Worm (Caenorhabditis elegans) whole organism, late embryonic: ENCODE measurements around the gene C50F7.3.

Experiments used
- C08G9.2 ChIP-seq: sonication (generic microtip); optimal IDR thresholded peaks from 2 replicates; lab custom pipeline; 2016; ENCODE audit warnings: mild to moderate bottlenecking, missing genetic modification characterization, moderate library complexity, missing compliant biosample characterization
- C38D4.7 ChIP-seq: fragments of 200-800 bp; sonication (Bioruptor generic); optimal IDR thresholded peaks from 2 replicates; lab custom pipeline; 2018; ENCODE audit warnings: mild to moderate bottlenecking, missing genetic modification characterization, moderate library complexity, missing compliant biosample characterization
- K09A11.1 ChIP-seq: sonication (generic microtip); optimal IDR thresholded peaks from 2 replicates; lab custom pipeline; 2017; ENCODE audit warnings: antibody characterized with exemption, mild to moderate bottlenecking, missing genetic modification characterization, missing compliant biosample characterization; ENCODE audit not compliant: insufficient read depth
- T23F11.4 ChIP-seq: fragments of 200-800 bp; sonication (Bioruptor generic); optimal IDR thresholded peaks from 2 replicates; lab custom pipeline; 2018; ENCODE audit warnings: mild to moderate bottlenecking, missing genetic modification characterization, missing compliant biosample characterization
- Y22D7AL.16 ChIP-seq: sonication (generic microtip); optimal IDR thresholded peaks from 2 replicates; lab custom pipeline; 2016; ENCODE audit warnings: missing genetic modification characterization, missing compliant biosample characterization
- ama-1 ChIP-seq: fragments of 150-350 bp; optimal IDR thresholded peaks from 2 replicates; lab custom pipeline; 2014
- ceh-14 ChIP-seq: sonication (generic microtip); optimal IDR thresholded peaks from 2 replicates; lab custom pipeline; 2016; ENCODE audit warnings: missing genotype, missing genetic modification characterization, missing compliant biosample characterization
- ceh-24 ChIP-seq: sonication (generic microtip); optimal IDR thresholded peaks from 2 replicates; lab custom pipeline; 2016; ENCODE audit warnings: mild to moderate bottlenecking, missing genetic modification characterization, missing compliant biosample characterization
- ceh-30 ChIP-seq: fragments of 150-350 bp; optimal IDR thresholded peaks from 2 replicates; lab custom pipeline; 2014; ENCODE audit warnings: missing biosample characterization, missing genetic modification characterization
- ceh-45 ChIP-seq: fragments of 200-800 bp; sonication (Bioruptor generic); IDR thresholded peaks from 2 replicates; pipeline ENCODE4 v1.3.6; 2022; ENCODE audit warnings: missing genetic modification reagents, missing genetic modification characterization, missing compliant biosample characterization
- ceh-48 ChIP-seq: sonication (generic microtip); optimal IDR thresholded peaks from 2 replicates; lab custom pipeline; 2016; ENCODE audit warnings: missing genetic modification characterization, inconsistent platforms, missing compliant biosample characterization
- che-1 ChIP-seq: sonication (generic microtip); optimal IDR thresholded peaks from 2 replicates; lab custom pipeline; 2016; ENCODE audit warnings: mild to moderate bottlenecking, missing genetic modification characterization, missing compliant biosample characterization
- dve-1 ChIP-seq: sonication (generic microtip); optimal IDR thresholded peaks from 2 replicates; lab custom pipeline; 2017; ENCODE audit warnings: antibody characterized with exemption, mild to moderate bottlenecking, missing genetic modification characterization, missing compliant biosample characterization
- elt-2 ChIP-seq: sonication (generic microtip); optimal IDR thresholded peaks from 2 replicates; lab custom pipeline; 2016; ENCODE audit warnings: missing genetic modification reagents, missing genetic modification characterization, missing compliant biosample characterization
- elt-4 ChIP-seq: sonication (generic microtip); optimal IDR thresholded peaks from 2 replicates; lab custom pipeline; 2016; ENCODE audit warnings: missing genetic modification characterization, missing compliant biosample characterization
- ets-4 ChIP-seq: sonication (generic microtip); optimal IDR thresholded peaks from 2 replicates; lab custom pipeline; 2016; ENCODE audit warnings: missing genetic modification characterization, missing compliant biosample characterization
- fkh-6 ChIP-seq: sonication (generic microtip); optimal IDR thresholded peaks from 2 replicates; lab custom pipeline; 2016; ENCODE audit warnings: missing genetic modification characterization, missing compliant biosample characterization
- hlh-13 ChIP-seq: fragments of 200-800 bp; sonication (Bioruptor generic); optimal IDR thresholded peaks from 2 replicates; lab custom pipeline; 2018; ENCODE audit warnings: mild to moderate bottlenecking, missing genetic modification characterization, missing compliant biosample characterization
- hlh-30 ChIP-seq: sonication (generic microtip); optimal IDR thresholded peaks from 2 replicates; lab custom pipeline; 2017; ENCODE audit warnings: antibody characterized with exemption, missing genetic modification characterization, missing compliant biosample characterization; ENCODE audit not compliant: insufficient read depth
- lin-11 ChIP-seq: fragments of 200-800 bp; sonication (Bioruptor generic); optimal IDR thresholded peaks from 2 replicates; lab custom pipeline; 2018; ENCODE audit warnings: mild to moderate bottlenecking, missing genetic modification characterization, missing compliant biosample characterization
- nfya-1 ChIP-seq: sonication (generic microtip); optimal IDR thresholded peaks from 2 replicates; lab custom pipeline; 2017; ENCODE audit warnings: missing genetic modification characterization, mild to moderate bottlenecking, missing compliant biosample characterization, antibody characterized with exemption, moderate library complexity
- nhr-11 ChIP-seq: fragments of 150-350 bp; optimal IDR thresholded peaks from 2 replicates; lab custom pipeline; 2014; ENCODE audit warnings: missing biosample characterization, missing genetic modification characterization
- nhr-232 ChIP-seq: sonication (generic microtip); optimal IDR thresholded peaks from 2 replicates; lab custom pipeline; 2016; ENCODE audit warnings: missing genetic modification characterization, missing compliant biosample characterization
- pag-3 ChIP-seq: sonication (generic microtip); optimal IDR thresholded peaks from 2 replicates; lab custom pipeline; 2016; ENCODE audit warnings: missing compliant biosample characterization, missing genetic modification characterization, borderline replicate concordance
- pat-9 ChIP-seq: fragments of 200-800 bp; sonication (Bioruptor generic); optimal IDR thresholded peaks from 2 replicates; lab custom pipeline; 2018; ENCODE audit warnings: mild to moderate bottlenecking, missing genetic modification characterization, moderate library complexity, missing compliant biosample characterization
- pax-1 ChIP-seq: fragments of 150-350 bp; optimal IDR thresholded peaks from 2 replicates; lab custom pipeline; 2014; ENCODE audit warnings: missing biosample characterization, missing genetic modification characterization
- pha-4 ChIP-seq: fragments of 150-350 bp; optimal IDR thresholded peaks from 2 replicates; lab custom pipeline; 2018; ENCODE audit warnings: missing biosample characterization, missing genetic modification reagents, missing genetic modification characterization
- pqm-1 ChIP-seq: sonication (generic microtip); optimal IDR thresholded peaks from 2 replicates; lab custom pipeline; 2016; ENCODE audit warnings: missing genetic modification characterization, missing compliant biosample characterization
- pros-1 ChIP-seq: fragments of 150-350 bp; optimal IDR thresholded peaks from 2 replicates; lab custom pipeline; 2014; ENCODE audit warnings: missing biosample characterization, missing genetic modification reagents, missing genetic modification characterization
- sox-2 ChIP-seq: fragments of 200-800 bp; sonication (Bioruptor generic); IDR thresholded peaks from 2 replicates; pipeline ENCODE4 v1.3.6; 2022; ENCODE audit warnings: missing genetic modification reagents, missing genetic modification characterization, missing compliant biosample characterization
- tbx-7 ChIP-seq: sonication (generic microtip); optimal IDR thresholded peaks from 2 replicates; lab custom pipeline; 2016; ENCODE audit warnings: missing genotype, missing genetic modification characterization, missing compliant biosample characterization
- ttx-3 ChIP-seq: sonication (generic microtip); optimal IDR thresholded peaks from 2 replicates; lab custom pipeline; 2016; ENCODE audit warnings: missing genetic modification reagents, missing genetic modification characterization, missing compliant biosample characterization
- unc-42 ChIP-seq: sonication (generic microtip); optimal IDR thresholded peaks from 2 replicates; lab custom pipeline; 2016; ENCODE audit warnings: missing genotype, missing genetic modification characterization, missing compliant biosample characterization
- unc-86 ChIP-seq: sonication (generic microtip); optimal IDR thresholded peaks from 2 replicates; lab custom pipeline; 2016; ENCODE audit warnings: missing genetic modification characterization, missing compliant biosample characterization
- zip-5 ChIP-seq: sonication (generic microtip); optimal IDR thresholded peaks from 2 replicates; lab custom pipeline; 2016; ENCODE audit warnings: missing genetic modification characterization, missing compliant biosample characterization

The C50F7.3 gene

ce11 chrIV:7706805-7707204 lies 25.3 kb upstream of the C50F7.3 start, which contains the start of gene F33D4.4:
Gene F33D4.4, minus strand, starts transcription at chrIV:7706905.
- TF ChIP-seq hlh-30 (tag; lab: Kevin White, UChicago), result no peak
- no peak for TF ChIP-seq C08G9.2 (tag; lab: Kevin White, UChicago)
- TF ChIP-seq dve-1, result no peak
- no peak for TF ChIP-seq C38D4.7
- no peak for TF ChIP-seq sox-2 (GFP tag; lab: Robert Waterston, UW)
- no peak for TF ChIP-seq fkh-6 (tag; lab: Kevin White, UChicago)
- no peak for TF ChIP-seq che-1 (tag; lab: Kevin White, UChicago)
- no peak for TF ChIP-seq ceh-24 (tag; lab: Kevin White, UChicago)
- TF ChIP-seq pag-3 (tag; lab: Kevin White, UChicago), result no peak
- no peak for TF ChIP-seq pha-4
- TF ChIP-seq Y22D7AL.16 (tag; lab: Kevin White, UChicago), result no peak
- TF ChIP-seq ets-4 (tag; lab: Kevin White, UChicago), result no peak
- TF ChIP-seq T23F11.4 (GFP tag; lab: Kevin White, UChicago), result no peak
- no peak for TF ChIP-seq hlh-13
- TF ChIP-seq pqm-1 (tag; lab: Kevin White, UChicago), result no peak
- TF ChIP-seq K09A11.1 (tag; lab: Kevin White, UChicago), result no peak
- no peak for TF ChIP-seq ceh-30 (tag; lab: Kevin White, UChicago)

- no peak for TF ChIP-seq pros-1 (tag; lab: Kevin White, UChicago)
- TF ChIP-seq nfya-1 (tag; lab: Kevin White, UChicago), result peak; percentile 24
- no peak for TF ChIP-seq elt-4 (tag; lab: Kevin White, UChicago)
- TF ChIP-seq ceh-14 (tag; lab: Kevin White, UChicago), result no peak
- TF ChIP-seq pag-3 (tag; lab: Kevin White, UChicago), result no peak
- TF ChIP-seq ttx-3 (tag; lab: Kevin White, UChicago), result no peak
- no peak for TF ChIP-seq elt-2 (tag; lab: Kevin White, UChicago)
- TF ChIP-seq ceh-48 (tag; lab: Kevin White, UChicago), result no peak
- TF ChIP-seq nhr-11, result no peak
- peak; percentile 78 for TF ChIP-seq unc-42 (tag; lab: Kevin White, UChicago)
These were observed 22.4 kb upstream of the C50F7.3 start, which contains the start of the genes mrpl-1, emc-6 and mrps-24 for ce11 chrIV:7709701-7710100. Gene mrpl-1, minus strand, starts transcription at chrIV:7709701. Gene emc-6, minus strand, starts transcription at chrIV:7709736. Gene mrps-24, plus strand, starts transcription at chrIV:7710045.

ce11 chrIV:7710824-7711223 lies 21.3 kb upstream of the C50F7.3 start, which contains the start of gene nhr-8:
Gene nhr-8, plus strand, starts transcription at chrIV:7710983.
- no peak for TF ChIP-seq zip-5
- TF ChIP-seq elt-2 (tag; lab: Kevin White, UChicago), result peak; percentile 89

- TF ChIP-seq ceh-30 (tag; lab: Kevin White, UChicago) (no peak), nhr-232 (tag; lab: Kevin White, UChicago) (no peak), lin-11 (tag; lab: Kevin White, UChicago) (no peak), pat-9 (tag; lab: Kevin White, UChicago) (no peak), unc-86 (tag; lab: Kevin White, UChicago) (no peak), tbx-7 (no peak), zip-5 (no peak), fkh-6 (tag; lab: Kevin White, UChicago) (no peak), ceh-14 (tag; lab: Kevin White, UChicago) (no peak), pax-1 (no peak), ceh-24 (tag; lab: Kevin White, UChicago) (no peak), ceh-45 (GFP tag; lab: Robert Waterston, UW) (no peak), ama-1 (lab: Kevin White, UChicago) (no peak), pha-4 (no peak), pros-1 (tag; lab: Kevin White, UChicago) (no peak), dve-1 (no peak), K09A11.1 (tag; lab: Kevin White, UChicago) (no peak)
These were observed 19.9 kb upstream of the C50F7.3 start for ce11 chrIV:7712252-7712651.
